Worm (Caenorhabditis elegans): Measurements from ENCODE around the gene daf-42.
A peak's percentile ranks its signal among the peaks of the same experiment; 100 is the strongest.

The daf-42 gene

ce11 chrIV:7386835-7387551, 40.3 kb upstream of the daf-42 start (continued):
- peak; percentile 25 for TF ChIP-seq sdc-2 (tag; optimal IDR thresholded peaks at IDR 0.05)
- no peak for TF ChIP-seq ceh-2 (tag; optimal IDR thresholded peaks at IDR 0.05)
- TF ChIP-seq ets-4 (tag; optimal IDR thresholded peaks at IDR 0.05) = no peak
- TF ChIP-seq nfya-1 (tag; optimal IDR thresholded peaks at IDR 0.05) = peak; percentile 54
- TF ChIP-seq ceh-18 (tag; optimal IDR thresholded peaks at IDR 0.05) = peak; percentile 78
- TF ChIP-seq odd-2 (tag; optimal IDR thresholded peaks at IDR 0.05) = no peak
- no peak for TF ChIP-seq pax-1 (tag; optimal IDR thresholded peaks at IDR 0.05)
- TF ChIP-seq pqm-1 (tag; optimal IDR thresholded peaks at IDR 0.05) = no peak
- TF ChIP-seq fax-1 (tag; optimal IDR thresholded peaks at IDR 0.05) = peak; percentile 13
- no peak for TF ChIP-seq ama-1 (optimal IDR thresholded peaks at IDR 0.05)
- TF ChIP-seq elt-4 (tag; optimal IDR thresholded peaks at IDR 0.05) = no peak
- TF ChIP-seq ceh-24 (tag; optimal IDR thresholded peaks at IDR 0.05) = no peak
- peak; percentile 53 for TF ChIP-seq hlh-30 (tag; optimal IDR thresholded peaks at IDR 0.05; ENCODE audit: insufficient read depth)
- peak; percentile 71 for TF ChIP-seq ceh-14 (tag; optimal IDR thresholded peaks at IDR 0.05)
- TF ChIP-seq tbx-2 (tag; optimal IDR thresholded peaks at IDR 0.05) = peak; percentile 76
- no peak for TF ChIP-seq ttx-3 (tag; optimal IDR thresholded peaks at IDR 0.05)
- peak; percentile 78 for TF ChIP-seq unc-42 (tag; optimal IDR thresholded peaks at IDR 0.05)
- TF ChIP-seq Y22D7AL.16 (tag; optimal IDR thresholded peaks at IDR 0.05) = no peak
- peak; percentile 35 for TF ChIP-seq K02D7.2 (tag; optimal IDR thresholded peaks at IDR 0.05)
- no peak for TF ChIP-seq pha-2 (tag; optimal IDR thresholded peaks at IDR 0.05)
- no peak for TF ChIP-seq pha-4 (tag; optimal IDR thresholded peaks at IDR 0.05)
- peak; percentile 29 for TF ChIP-seq syd-9 (tag; optimal IDR thresholded peaks at IDR 0.05)
- peak; percentile 15 for TF ChIP-seq dve-1 (tag; optimal IDR thresholded peaks at IDR 0.05)

ce11 chrIV:7381754-7382153, 35.1 kb upstream of the daf-42 start, which contains the start of gene ptp-8:
TSS of gene ptp-8 (plus strand) at chrIV:7382054.
- TF ChIP-seq unc-55 (GFP tag; optimal IDR thresholded peaks at IDR 0.05) = no peak
- TF ChIP-seq tbx-7 (tag; optimal IDR thresholded peaks at IDR 0.05) = no peak
- TF ChIP-seq ceh-48 (tag; optimal IDR thresholded peaks at IDR 0.05) = no peak
- no peak for TF ChIP-seq dve-1 (tag; optimal IDR thresholded peaks at IDR 0.05)
- no peak for TF ChIP-seq pax-1 (tag; optimal IDR thresholded peaks at IDR 0.05)
- TF ChIP-seq nhr-232 (tag; optimal IDR thresholded peaks at IDR 0.05) = no peak
- no peak for TF ChIP-seq ref-2 (tag; optimal IDR thresholded peaks at IDR 0.05)
- TF ChIP-seq ttx-3 (tag; optimal IDR thresholded peaks at IDR 0.05) = no peak
- no peak for TF ChIP-seq mec-3 (tag; optimal IDR thresholded peaks at IDR 0.05; ENCODE audit: borderline replicate concordance)
- TF ChIP-seq zip-5 (tag; optimal IDR thresholded peaks at IDR 0.05) = no peak
- TF ChIP-seq pqm-1 (tag; optimal IDR thresholded peaks at IDR 0.05) = no peak

- TF ChIP-seq npax-4 (tag; optimal IDR thresholded peaks at IDR 0.05) (no peak), nhr-11 (tag; optimal IDR thresholded peaks at IDR 0.05) (no peak), ceh-45 (GFP tag; IDR thresholded peaks at IDR 0.05) (no peak), pros-1 (tag; optimal IDR thresholded peaks at IDR 0.05) (no peak), unc-55 (GFP tag; optimal IDR thresholded peaks at IDR 0.05) (no peak), ceh-48 (tag; optimal IDR thresholded peaks at IDR 0.05) (no peak), nhr-232 (tag; optimal IDR thresholded peaks at IDR 0.05) (no peak), fkh-6 (tag; optimal IDR thresholded peaks at IDR 0.05) (no peak), madf-2 (tag; optimal IDR thresholded peaks at IDR 0.05) (no peak), elt-2 (tag; optimal IDR thresholded peaks at IDR 0.05) (no peak), sox-2 (GFP tag; IDR thresholded peaks at IDR 0.05) (no peak), hlh-15 (tag; optimal IDR thresholded peaks at IDR 0.05) (no peak), ttx-3 (tag; optimal IDR thresholded peaks at IDR 0.05) (no peak)
These were observed 29.9 kb upstream of the daf-42 start, which contains the start of gene T12B3.2 for ce11 chrIV:7376511-7376910. TSS of gene T12B3.2 (plus strand) at chrIV:7376811.

Measured in whole organism, late embryonic.